Worm (Caenorhabditis elegans) whole organism, midembryonic: ENCODE measurements around the gene nhr-143.

ENCODE experiments used
- T22C8.4 ChIP-seq: fragments of 200-800 bp; sonication (Bioruptor generic); IDR thresholded peaks from 2 replicates; pipeline ENCODE4 v1.3.6; 2022; ENCODE audit warnings: missing genetic modification characterization, missing compliant biosample characterization
- cog-1 ChIP-seq: sonication (generic microtip); optimal IDR thresholded peaks from 2 replicates; lab custom pipeline; 2016; ENCODE audit warnings: missing genetic modification characterization, missing compliant biosample characterization
- flt-1 ChIP-seq: fragments of 200-800 bp; sonication (Bioruptor generic); IDR thresholded peaks from 2 replicates; pipeline ENCODE4 v1.3.6; 2022; ENCODE audit warnings: missing genetic modification characterization, missing compliant biosample characterization
- klf-2 ChIP-seq: fragments of 200-800 bp; sonication (Bioruptor generic); conservative IDR thresholded peaks from 2 replicates; pipeline ENCODE4 v1.3.6; 2022; ENCODE audit warnings: missing genetic modification reagents, missing genetic modification characterization, missing compliant biosample characterization
- med-1 ChIP-seq: sonication (generic microtip); optimal IDR thresholded peaks from 2 replicates; lab custom pipeline; 2017; ENCODE audit warnings: missing genetic modification characterization, mild to moderate bottlenecking, missing compliant biosample characterization, antibody characterized with exemption, missing genetic modification reagents; ENCODE audit not compliant: insufficient read depth
- ref-1 ChIP-seq: fragments of 200-800 bp; sonication (Bioruptor generic); conservative IDR thresholded peaks from 2 replicates; pipeline ENCODE4 v1.3.6; 2022; ENCODE audit warnings: missing genetic modification reagents, missing genetic modification characterization, missing compliant biosample characterization
- tab-1 ChIP-seq: fragments of 200-800 bp; sonication (Bioruptor generic); IDR thresholded peaks from 2 replicates; pipeline ENCODE4 v1.3.6; 2022; ENCODE audit warnings: missing genetic modification characterization, missing compliant biosample characterization
- ztf-23 ChIP-seq: fragments of 200-800 bp; sonication (Bioruptor generic); IDR thresholded peaks from 2 replicates; pipeline ENCODE4 v1.3.6; 2022; ENCODE audit warnings: missing genetic modification reagents, missing genetic modification characterization, missing compliant biosample characterization
- ztf-29 ChIP-seq: fragments of 200-800 bp; sonication (Bioruptor generic); IDR thresholded peaks from 2 replicates; pipeline ENCODE4 v1.3.6; 2022; ENCODE audit warnings: missing genetic modification reagents, missing genetic modification characterization, missing compliant biosample characterization

The nhr-143 gene

ce11 chrV:8947499-8947898 is 27.2 kb downstream of the nhr-143 start, which contains the start of gene gck-1:
Gene gck-1 (plus strand): TSS chrV:8947799.
- TF ChIP-seq flt-1 (GFP tag; lab: Robert Waterston, UW): no peak
- no peak for TF ChIP-seq cog-1 (tag; lab: Kevin White, UChicago)
- TF ChIP-seq ref-1 (GFP tag; lab: Robert Waterston, UW): no peak
- TF ChIP-seq ztf-29: no peak
- TF ChIP-seq klf-2 (GFP tag; lab: Robert Waterston, UW): no peak
- TF ChIP-seq tab-1: no peak

ce11 chrV:8946142-8946541 is 28.6 kb downstream of the nhr-143 start:
- TF ChIP-seq ztf-29 (no peak), tab-1 (no peak), ref-1 (GFP tag; lab: Robert Waterston, UW) (no peak), flt-1 (GFP tag; lab: Robert Waterston, UW) (no peak), cog-1 (tag; lab: Kevin White, UChicago) (no peak), T22C8.4 (no peak), med-1 (GFP tag; lab: Kevin White, UChicago) (no peak), ztf-23 (GFP tag; lab: Robert Waterston, UW) (no peak), klf-2 (GFP tag; lab: Robert Waterston, UW) (no peak)

ce11 chrV:8944481-8944880 is 30.3 kb downstream of the nhr-143 start:
- no peak for TF ChIP-seq flt-1 (GFP tag; lab: Robert Waterston, UW)
- TF ChIP-seq T22C8.4: no peak
- no peak for TF ChIP-seq cog-1 (tag; lab: Kevin White, UChicago)
- TF ChIP-seq tab-1: no peak
- TF ChIP-seq ztf-23 (GFP tag; lab: Robert Waterston, UW): no peak
- TF ChIP-seq ztf-29: no peak
- no peak for TF ChIP-seq klf-2 (GFP tag; lab: Robert Waterston, UW)
- no peak for TF ChIP-seq ref-1 (GFP tag; lab: Robert Waterston, UW)
- TF ChIP-seq med-1 (GFP tag; lab: Kevin White, UChicago): no peak

ce11 chrV:8943963-8944362 is 30.8 kb downstream of the nhr-143 start, which contains the start of gene T19A5.3:
Gene T19A5.3 (minus strand): TSS chrV:8944063.
- TF ChIP-seq T22C8.4 (no peak), med-1 (GFP tag; lab: Kevin White, UChicago) (no peak), tab-1 (no peak), cog-1 (tag; lab: Kevin White, UChicago) (no peak), klf-2 (GFP tag; lab: Robert Waterston, UW) (no peak), ref-1 (GFP tag; lab: Robert Waterston, UW) (no peak), ztf-23 (GFP tag; lab: Robert Waterston, UW) (no peak), flt-1 (GFP tag; lab: Robert Waterston, UW) (no peak), ztf-29 (no peak)

ce11 chrV:8942437-8942978 is 32.2 kb downstream of the nhr-143 start:
- no peak for TF ChIP-seq med-1 (GFP tag; lab: Kevin White, UChicago)
- no peak for TF ChIP-seq T22C8.4
- TF ChIP-seq ztf-29: no peak
- no peak for TF ChIP-seq cog-1 (tag; lab: Kevin White, UChicago)
- no peak for TF ChIP-seq tab-1
- no peak for TF ChIP-seq flt-1 (GFP tag; lab: Robert Waterston, UW)
- no peak for TF ChIP-seq klf-2 (GFP tag; lab: Robert Waterston, UW)
- TF ChIP-seq ref-1 (GFP tag; lab: Robert Waterston, UW): no peak
- no peak for TF ChIP-seq ztf-23 (GFP tag; lab: Robert Waterston, UW)

- TF ChIP-seq tab-1: no peak
- no peak for TF ChIP-seq med-1 (GFP tag; lab: Kevin White, UChicago)
- no peak for TF ChIP-seq ztf-29
- TF ChIP-seq cog-1 (tag; lab: Kevin White, UChicago): no peak
- no peak for TF ChIP-seq ref-1 (GFP tag; lab: Robert Waterston, UW)
- TF ChIP-seq ztf-23 (GFP tag; lab: Robert Waterston, UW): no peak
- TF ChIP-seq flt-1 (GFP tag; lab: Robert Waterston, UW): no peak
- TF ChIP-seq T22C8.4: no peak
- no peak for TF ChIP-seq klf-2 (GFP tag; lab: Robert Waterston, UW)
Observed at ce11 chrV:8940419-8940818, 34.3 kb downstream of the nhr-143 start.

ce11 chrV:8939424-8940065 is 35.2 kb downstream of the nhr-143 start:
- TF ChIP-seq T22C8.4 (no peak), cog-1 (tag; lab: Kevin White, UChicago) (no peak), tab-1 (no peak), ztf-29 (no peak), med-1 (GFP tag; lab: Kevin White, UChicago) (no peak), klf-2 (GFP tag; lab: Robert Waterston, UW) (no peak), flt-1 (GFP tag; lab: Robert Waterston, UW) (no peak), ztf-23 (GFP tag; lab: Robert Waterston, UW) (no peak), ref-1 (GFP tag; lab: Robert Waterston, UW) (no peak)

ce11 chrV:8938943-8939342 is 35.8 kb downstream of the nhr-143 start:
- TF ChIP-seq T22C8.4: no peak
- TF ChIP-seq ztf-29: no peak
- TF ChIP-seq ref-1 (GFP tag; lab: Robert Waterston, UW): no peak
- TF ChIP-seq ztf-23 (GFP tag; lab: Robert Waterston, UW): no peak
- no peak for TF ChIP-seq klf-2 (GFP tag; lab: Robert Waterston, UW)
- TF ChIP-seq tab-1: no peak
- no peak for TF ChIP-seq med-1 (GFP tag; lab: Kevin White, UChicago)
- TF ChIP-seq cog-1 (tag; lab: Kevin White, UChicago): no peak
- no peak for TF ChIP-seq flt-1 (GFP tag; lab: Robert Waterston, UW)

- no peak for TF ChIP-seq T22C8.4
- no peak for TF ChIP-seq ztf-23 (GFP tag; lab: Robert Waterston, UW)
- no peak for TF ChIP-seq ztf-29
- TF ChIP-seq klf-2 (GFP tag; lab: Robert Waterston, UW): no peak
- no peak for TF ChIP-seq med-1 (GFP tag; lab: Kevin White, UChicago)
- no peak for TF ChIP-seq tab-1
- TF ChIP-seq ref-1 (GFP tag; lab: Robert Waterston, UW): no peak
- no peak for TF ChIP-seq flt-1 (GFP tag; lab: Robert Waterston, UW)
- no peak for TF ChIP-seq cog-1 (tag; lab: Kevin White, UChicago)
Observed at ce11 chrV:8938445-8938844, 36.3 kb downstream of the nhr-143 start.
